Worm (Caenorhabditis elegans) whole organism, late embryonic: ENCODE results near the gene F40F8.11.

Experiments used
- C38D4.7 ChIP-seq: fragments of 200-800 bp; sonication (Bioruptor generic); optimal IDR thresholded peaks from 2 replicates; lab custom pipeline; 2018; ENCODE audit warnings: mild to moderate bottlenecking, missing genetic modification characterization, moderate library complexity, missing compliant biosample characterization
- F13H6.1 ChIP-seq: sonication (generic microtip); optimal IDR thresholded peaks from 2 replicates; lab custom pipeline; 2016; ENCODE audit warnings: missing genetic modification characterization, missing compliant biosample characterization
- T23F11.4 ChIP-seq: fragments of 200-800 bp; sonication (Bioruptor generic); optimal IDR thresholded peaks from 2 replicates; lab custom pipeline; 2018; ENCODE audit warnings: mild to moderate bottlenecking, missing genetic modification characterization, missing compliant biosample characterization
- ceh-18 ChIP-seq: sonication (generic microtip); optimal IDR thresholded peaks from 2 replicates; lab custom pipeline; 2016; ENCODE audit warnings: missing genetic modification characterization, missing compliant biosample characterization
- ceh-22 ChIP-seq: sonication (generic microtip); optimal IDR thresholded peaks from 2 replicates; lab custom pipeline; 2017; ENCODE audit warnings: missing biosample characterization, missing genetic modification characterization
- ceh-24 ChIP-seq: sonication (generic microtip); optimal IDR thresholded peaks from 2 replicates; lab custom pipeline; 2016; ENCODE audit warnings: mild to moderate bottlenecking, missing genetic modification characterization, missing compliant biosample characterization
- ceh-6 ChIP-seq: fragments of 200-800 bp; sonication (Bioruptor generic); optimal IDR thresholded peaks from 2 replicates; lab custom pipeline; 2018; ENCODE audit warnings: mild to moderate bottlenecking, missing genetic modification characterization, missing compliant biosample characterization
- che-1 ChIP-seq: sonication (generic microtip); optimal IDR thresholded peaks from 2 replicates; lab custom pipeline; 2016; ENCODE audit warnings: mild to moderate bottlenecking, missing genetic modification characterization, missing compliant biosample characterization
- dve-1 ChIP-seq: sonication (generic microtip); optimal IDR thresholded peaks from 2 replicates; lab custom pipeline; 2017; ENCODE audit warnings: antibody characterized with exemption, mild to moderate bottlenecking, missing genetic modification characterization, missing compliant biosample characterization
- elt-2 ChIP-seq: sonication (generic microtip); optimal IDR thresholded peaks from 2 replicates; lab custom pipeline; 2016; ENCODE audit warnings: missing genetic modification reagents, missing genetic modification characterization, missing compliant biosample characterization
- elt-4 ChIP-seq: sonication (generic microtip); optimal IDR thresholded peaks from 2 replicates; lab custom pipeline; 2016; ENCODE audit warnings: missing genetic modification characterization, missing compliant biosample characterization
- ets-4 ChIP-seq: sonication (generic microtip); optimal IDR thresholded peaks from 2 replicates; lab custom pipeline; 2016; ENCODE audit warnings: missing genetic modification characterization, missing compliant biosample characterization
- fkh-10 ChIP-seq: fragments of 150-350 bp; optimal IDR thresholded peaks from 2 replicates; lab custom pipeline; 2014; ENCODE audit warnings: missing biosample characterization, missing genetic modification reagents, missing genetic modification characterization
- gmeb-2 ChIP-seq: sonication (generic microtip); optimal IDR thresholded peaks from 2 replicates; lab custom pipeline; 2016; ENCODE audit warnings: missing genetic modification characterization, inconsistent platforms, missing compliant biosample characterization
- hlh-13 ChIP-seq: fragments of 200-800 bp; sonication (Bioruptor generic); optimal IDR thresholded peaks from 2 replicates; lab custom pipeline; 2018; ENCODE audit warnings: mild to moderate bottlenecking, missing genetic modification characterization, missing compliant biosample characterization
- hlh-15 ChIP-seq: sonication (generic microtip); optimal IDR thresholded peaks from 2 replicates; lab custom pipeline; 2016; ENCODE audit warnings: missing genetic modification characterization, missing compliant biosample characterization
- hlh-30 ChIP-seq: sonication (generic microtip); optimal IDR thresholded peaks from 2 replicates; lab custom pipeline; 2017; ENCODE audit warnings: antibody characterized with exemption, missing genetic modification characterization, missing compliant biosample characterization; ENCODE audit not compliant: insufficient read depth
- hlh-6 ChIP-seq: sonication (generic microtip); optimal IDR thresholded peaks from 2 replicates; lab custom pipeline; 2016; ENCODE audit warnings: missing genotype, missing genetic modification characterization, missing compliant biosample characterization
- lim-6 ChIP-seq: sonication (generic microtip); optimal IDR thresholded peaks from 2 replicates; lab custom pipeline; 2016; ENCODE audit warnings: missing genetic modification characterization, missing compliant biosample characterization
- madf-2 ChIP-seq: sonication (generic microtip); optimal IDR thresholded peaks from 2 replicates; lab custom pipeline; 2017; ENCODE audit warnings: missing genetic modification characterization, missing compliant biosample characterization
- nfya-1 ChIP-seq: sonication (generic microtip); optimal IDR thresholded peaks from 2 replicates; lab custom pipeline; 2017; ENCODE audit warnings: missing genetic modification characterization, mild to moderate bottlenecking, missing compliant biosample characterization, antibody characterized with exemption, moderate library complexity
- pha-2 ChIP-seq: sonication (generic microtip); optimal IDR thresholded peaks from 2 replicates; lab custom pipeline; 2017; ENCODE audit warnings: mild to moderate bottlenecking, missing genetic modification characterization, missing compliant biosample characterization
- pha-4 ChIP-seq: fragments of 150-350 bp; optimal IDR thresholded peaks from 2 replicates; lab custom pipeline; 2018; ENCODE audit warnings: missing biosample characterization, missing genetic modification reagents, missing genetic modification characterization
- sdc-2 ChIP-seq: sonication (generic microtip); optimal IDR thresholded peaks from 2 replicates; lab custom pipeline; 2016; ENCODE audit warnings: missing genotype, missing genetic modification characterization, missing compliant biosample characterization
- sox-2 ChIP-seq: fragments of 200-800 bp; sonication (Bioruptor generic); IDR thresholded peaks from 2 replicates; pipeline ENCODE4 v1.3.6; 2022; ENCODE audit warnings: missing genetic modification reagents, missing genetic modification characterization, missing compliant biosample characterization
- sox-4 ChIP-seq: sonication (generic microtip); optimal IDR thresholded peaks from 2 replicates; lab custom pipeline; 2017; ENCODE audit warnings: mild to moderate bottlenecking, missing genetic modification characterization, inconsistent platforms, missing compliant biosample characterization
- tbx-2 ChIP-seq: sonication (generic microtip); optimal IDR thresholded peaks from 2 replicates; lab custom pipeline; 2016; ENCODE audit warnings: missing genetic modification characterization, missing compliant biosample characterization
- ttx-3 ChIP-seq: sonication (generic microtip); optimal IDR thresholded peaks from 2 replicates; lab custom pipeline; 2016; ENCODE audit warnings: missing genetic modification reagents, missing genetic modification characterization, missing compliant biosample characterization
- unc-3 ChIP-seq, 2 experiments: fragments of 200-800 bp in 1 of 2; sonication (Bioruptor generic) in 1 of 2; sonication (generic microtip) in 1 of 2; conservative IDR thresholded peaks in 1 of 2; optimal IDR thresholded peaks in 1 of 2; 2 replicates each; pipeline versions ENCODE4 v1.3.6 to Lab custom; 2016 to 2022; ENCODE audit warnings: missing compliant biosample characterization in 2 of 2, missing genetic modification characterization in 2 of 2, missing genetic modification reagents in 1 of 2
- unc-42 ChIP-seq: sonication (generic microtip); optimal IDR thresholded peaks from 2 replicates; lab custom pipeline; 2016; ENCODE audit warnings: missing genotype, missing genetic modification characterization, missing compliant biosample characterization
- unc-55 ChIP-seq: sonication (generic microtip); optimal IDR thresholded peaks from 2 replicates; lab custom pipeline; 2017; ENCODE audit warnings: missing biosample characterization, missing genetic modification reagents, missing genetic modification characterization
- ztf-16 ChIP-seq: sonication (generic microtip); optimal IDR thresholded peaks from 2 replicates; lab custom pipeline; 2017; ENCODE audit warnings: missing genetic modification characterization, missing compliant biosample characterization

Gene F40F8.11

DNA sequence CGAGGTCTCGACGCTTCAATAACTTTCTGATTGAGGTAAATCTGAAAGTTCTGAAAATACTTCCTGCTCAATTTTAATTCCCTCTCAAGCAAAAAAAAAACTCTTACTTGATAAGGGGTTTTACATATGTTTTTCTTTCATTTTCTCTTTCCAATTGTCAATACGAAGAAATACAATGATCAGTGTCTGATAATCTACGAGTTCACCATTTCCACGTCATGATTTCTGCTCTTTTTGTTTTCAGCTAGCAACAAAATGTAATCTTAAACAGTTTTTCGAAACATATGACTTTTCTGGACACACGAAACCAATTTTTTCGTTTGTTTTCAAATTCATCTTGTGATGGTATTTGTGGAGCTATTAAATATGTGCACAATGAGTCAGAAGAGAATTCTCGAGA, 23.8 kb upstream of the F40F8.11 start:
- no peak for TF ChIP-seq ceh-22 (tag; lab: Kevin White, UChicago)
- TF ChIP-seq, all 69 proteins: peak for 0

DNA sequence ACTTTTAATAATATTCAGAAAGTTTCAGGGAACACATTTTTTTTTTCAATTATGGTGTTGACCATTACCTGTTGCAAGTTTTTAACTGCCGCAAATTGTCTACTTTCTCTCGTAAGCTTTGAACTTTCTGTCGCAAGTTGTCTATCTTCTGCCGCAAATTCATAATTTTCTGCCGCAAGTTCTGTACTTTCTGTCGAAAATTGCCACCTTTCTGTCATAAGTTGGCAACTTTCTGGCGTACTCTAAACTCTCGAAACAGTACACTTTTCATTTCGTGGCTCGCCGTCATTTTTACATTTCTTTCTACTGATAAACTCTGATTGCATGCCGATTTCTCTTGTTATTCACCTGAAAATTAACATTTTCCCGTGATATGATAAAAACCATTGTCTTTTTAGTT, 23.0 kb upstream of the F40F8.11 start:
- TF ChIP-seq gmeb-2 (tag; lab: Kevin White, UChicago) (no peak), sox-4 (no peak), ceh-18 (tag; lab: Kevin White, UChicago) (no peak), ttx-3 (tag; lab: Kevin White, UChicago) (no peak), madf-2 (tag; lab: Kevin White, UChicago) (no peak), ztf-16 (tag; lab: Kevin White, UChicago) (no peak), ets-4 (tag; lab: Kevin White, UChicago) (no peak), unc-55 (GFP tag; lab: Kevin White, UChicago) (no peak), elt-4 (tag; lab: Kevin White, UChicago) (no peak), lim-6 (tag; lab: Kevin White, UChicago) (no peak), sox-2 (GFP tag; lab: Robert Waterston, UW) (no peak), unc-3 (GFP tag; conservative IDR thresholded peaks at IDR 0.05; lab: Robert Waterston, UW) (no peak), unc-3 (tag; optimal IDR thresholded peaks at IDR 0.05; lab: Kevin White, UChicago) (no peak), dve-1 (no peak), C38D4.7 (GFP tag; lab: Kevin White, UChicago) (no peak), F13H6.1 (tag; lab: Kevin White, UChicago) (no peak)

DNA sequence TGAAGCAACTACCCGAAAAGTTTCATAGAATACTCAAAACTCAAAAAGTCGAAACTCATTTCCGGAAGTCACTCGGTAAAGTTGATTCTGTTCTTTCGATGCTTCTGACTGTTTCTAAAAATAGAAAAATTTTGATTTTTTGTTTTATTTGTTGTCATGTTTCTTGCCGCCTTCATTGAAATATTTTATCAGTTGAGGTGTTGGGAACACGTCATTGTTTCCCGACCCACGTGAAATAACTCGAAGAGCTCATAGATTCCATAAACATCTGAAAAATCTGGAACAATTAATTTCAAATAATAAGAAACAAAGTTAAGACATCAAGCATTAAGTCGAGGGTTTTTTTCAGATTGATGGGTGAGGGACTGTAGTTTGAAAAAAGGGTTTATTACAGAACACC, 22.6 kb upstream of the F40F8.11 start:
- TF ChIP-seq hlh-6: no peak
- no peak for TF ChIP-seq ceh-6 (GFP tag; lab: Kevin White, UChicago)
- no peak for TF ChIP-seq tbx-2 (tag; lab: Kevin White, UChicago)
- no peak for TF ChIP-seq fkh-10 (GFP tag; lab: Kevin White, UChicago)
- TF ChIP-seq pha-4: no peak
- TF ChIP-seq sox-2 (GFP tag; lab: Robert Waterston, UW): no peak
- no peak for TF ChIP-seq nfya-1 (tag; lab: Kevin White, UChicago)
- TF ChIP-seq unc-42: no peak
- TF ChIP-seq hlh-13: no peak

DNA sequence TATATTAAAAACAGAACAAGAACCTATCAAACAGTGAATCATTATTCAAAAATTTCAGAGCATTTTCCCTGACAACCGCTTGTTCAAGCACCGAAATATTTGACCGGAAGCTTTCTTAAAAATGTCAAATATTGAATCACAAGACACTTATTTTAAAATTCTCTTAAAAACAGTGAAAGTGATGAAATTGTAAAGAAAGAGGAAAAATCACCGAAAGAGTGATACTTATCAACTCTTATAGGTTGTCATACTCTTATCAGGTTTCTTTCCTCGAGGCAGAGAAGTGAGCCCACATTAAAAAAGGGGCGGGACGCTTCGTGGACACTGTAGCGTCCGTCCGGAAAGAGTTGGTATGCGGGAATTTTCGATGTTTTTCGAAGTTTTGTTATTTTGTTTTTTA, 21.4 kb upstream of the F40F8.11 start:
- peak; percentile 48 for TF ChIP-seq elt-2 (tag; lab: Kevin White, UChicago)
- no peak for TF ChIP-seq sdc-2 (tag; lab: Kevin White, UChicago)

DNA sequence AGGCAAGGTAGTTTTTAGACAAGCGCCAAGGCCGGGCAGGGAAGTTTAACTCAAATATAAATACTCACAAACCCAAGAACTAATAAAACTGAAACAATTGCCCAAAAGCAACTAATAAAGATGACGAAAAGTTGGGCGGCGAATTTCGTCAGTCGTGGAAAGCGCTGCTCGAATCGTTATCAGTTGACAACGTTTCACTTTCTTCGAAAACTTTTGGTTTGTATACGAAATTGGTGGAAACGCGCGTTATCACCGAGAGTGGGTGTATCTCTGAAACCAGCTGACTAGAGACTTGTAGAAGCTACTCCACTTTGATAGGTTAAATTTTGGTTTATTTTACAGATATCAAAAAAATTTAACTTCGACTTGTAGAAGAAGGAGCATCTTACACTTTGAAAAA, 20.7 kb upstream of the F40F8.11 start:
- TF ChIP-seq ceh-24 (tag; lab: Kevin White, UChicago) (no peak), ztf-16 (tag; lab: Kevin White, UChicago) (no peak), che-1 (no peak), hlh-6 (no peak)

DNA sequence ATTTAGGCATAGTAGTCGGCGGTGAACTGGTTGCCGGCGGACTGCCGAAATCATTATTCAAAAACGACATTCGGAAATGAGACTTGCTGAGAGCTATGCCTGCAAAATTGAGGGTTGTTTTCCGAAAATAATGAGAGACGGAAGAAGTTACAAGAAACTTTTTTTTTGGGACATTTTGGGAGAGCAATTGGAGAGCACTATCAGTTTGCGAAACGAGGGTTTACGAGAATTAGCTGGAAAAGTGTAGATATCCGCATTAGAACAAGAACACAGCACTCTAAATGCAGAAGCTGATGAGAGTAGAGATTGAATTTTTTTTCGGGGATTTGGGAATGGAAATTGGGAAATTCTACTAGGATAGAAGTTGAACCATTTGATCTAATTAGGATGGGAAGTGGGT, 20.1 kb upstream of the F40F8.11 start, which contains the start of gene pqm-1:
pqm-1 (minus strand) TSS at position 101 of the 400 bp plus-strand sequence.
- TF ChIP-seq pha-2 (tag; lab: Kevin White, UChicago) (no peak), T23F11.4 (no peak), hlh-15 (tag; lab: Kevin White, UChicago) (no peak)

DNA sequence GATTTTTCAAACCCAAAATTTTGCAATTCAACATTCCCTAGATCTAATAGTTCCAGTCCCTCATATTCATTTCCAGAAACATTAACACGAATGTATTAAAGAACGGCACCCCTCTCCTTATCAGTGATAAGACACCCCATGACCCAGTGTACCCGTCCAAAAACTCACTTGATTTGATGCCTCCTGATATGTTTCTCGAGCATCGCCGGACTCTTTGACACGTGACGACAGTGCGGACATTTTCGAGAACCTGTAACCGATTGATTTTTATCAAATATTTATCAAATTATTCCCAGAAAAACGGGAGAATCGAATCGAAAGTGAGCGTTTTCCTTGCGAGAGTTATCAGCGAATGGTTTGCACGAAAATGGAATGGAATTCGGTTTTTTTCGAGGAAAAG, 18.6 kb upstream of the F40F8.11 start:
- TF ChIP-seq elt-2 (tag; lab: Kevin White, UChicago) (peak; percentile 80), hlh-30 (tag; lab: Kevin White, UChicago) (peak; percentile 26), fkh-10 (GFP tag; lab: Kevin White, UChicago) (no peak)
